Worm (Caenorhabditis elegans) whole organism, L2 larva: Measurements from ENCODE around the gene lgc-34.
A peak's percentile ranks its signal among the peaks of the same experiment; 100 is the strongest.

ENCODE experiments used
- ZK546.5 ChIP-seq: sonication (generic microtip); optimal IDR thresholded peaks from 2 replicates; lab custom pipeline; 2017; ENCODE audit warnings: missing biosample characterization, missing genetic modification characterization
- blmp-1 ChIP-seq: sonication (generic microtip); optimal IDR thresholded peaks from 2 replicates; lab custom pipeline; 2017; ENCODE audit warnings: missing genetic modification characterization, mild to moderate bottlenecking, missing compliant biosample characterization, antibody characterized with exemption, moderate library complexity; ENCODE audit not compliant: insufficient read depth
- dmd-4 ChIP-seq: sonication (generic microtip); optimal IDR thresholded peaks from 2 replicates; lab custom pipeline; 2017; ENCODE audit warnings: missing biosample characterization, missing genetic modification characterization
- egl-27 ChIP-seq: sonication (generic microtip); optimal IDR thresholded peaks from 3 replicates; lab custom pipeline; 2017; ENCODE audit warnings: missing biosample characterization, missing genetic modification reagents, missing genetic modification characterization
- elt-1 ChIP-seq: fragments of 150-350 bp; optimal IDR thresholded peaks from 2 replicates; lab custom pipeline; 2014; ENCODE audit warnings: missing biosample characterization, missing genetic modification characterization
- lin-39 ChIP-seq: fragments of 150-350 bp; optimal IDR thresholded peaks from 2 replicates; lab custom pipeline; 2014; ENCODE audit warnings: missing biosample characterization, missing genetic modification reagents, missing genetic modification characterization
- mab-5 ChIP-seq: fragments of 150-350 bp; optimal IDR thresholded peaks from 2 replicates; lab custom pipeline; 2014; ENCODE audit warnings: missing biosample characterization, missing genetic modification characterization
- nhr-23 ChIP-seq: fragments of 150-350 bp; optimal IDR thresholded peaks from 2 replicates; lab custom pipeline; 2014; ENCODE audit warnings: missing biosample characterization, missing genetic modification reagents, missing genetic modification characterization
- nhr-25 ChIP-seq: fragments of 150-350 bp; sonication (generic microtip); optimal IDR thresholded peaks from 3 replicates; lab custom pipeline; 2014; ENCODE audit warnings: missing biosample characterization, missing genetic modification characterization
- sem-4 ChIP-seq: fragments of 150-350 bp; optimal IDR thresholded peaks from 2 replicates; lab custom pipeline; 2014; ENCODE audit warnings: missing biosample characterization, missing genetic modification reagents, missing genetic modification characterization
- ztf-1 ChIP-seq: fragments of 200-800 bp; sonication (Bioruptor generic); conservative IDR thresholded peaks from 2 replicates; pipeline ENCODE4 v1.3.6; 2022; ENCODE audit warnings: missing genetic modification characterization, missing compliant biosample characterization

ce11 chrII:512630-513029, 13.7 kb upstream of the lgc-34 start:
- TF ChIP-seq ztf-1 (no peak), elt-1 (tag; lab: Kevin White, UChicago) (no peak), lin-39 (tag; lab: Kevin White, UChicago) (no peak), egl-27 (tag; lab: Kevin White, UChicago) (no peak), nhr-25 (tag; lab: Kevin White, UChicago) (no peak), dmd-4 (tag; lab: Kevin White, UChicago) (no peak), nhr-23 (tag; lab: Kevin White, UChicago) (no peak), sem-4 (no peak), blmp-1 (tag; lab: Kevin White, UChicago) (no peak), mab-5 (tag; lab: Kevin White, UChicago) (peak; percentile 80), ZK546.5 (tag; lab: Kevin White, UChicago) (no peak)
